Fruit fly (Drosophila melanogaster): ENCODE measurements around the gene AnxB11.

AnxB11 gene

DNA sequence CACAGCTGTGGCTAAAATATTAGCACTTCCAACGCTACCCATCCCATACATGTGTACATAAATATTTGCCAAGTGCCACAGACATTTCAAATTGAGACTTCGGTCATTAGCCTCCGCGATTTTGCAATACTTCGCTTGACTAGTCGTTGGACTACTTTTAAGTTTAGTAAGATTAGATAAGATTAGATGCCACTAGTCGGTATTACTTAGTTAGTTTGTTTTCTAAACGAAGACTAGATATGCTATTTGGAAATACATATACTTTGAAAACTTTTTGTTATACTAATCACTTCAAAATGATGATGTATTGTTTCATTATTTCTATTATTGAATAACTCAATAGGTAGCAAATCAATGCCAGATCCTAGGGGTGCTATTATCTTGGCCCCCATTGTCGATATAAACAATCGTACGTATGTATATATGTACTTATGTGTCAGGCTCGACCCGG lies 36.1 kb downstream of the AnxB11 start (continued):
- TF ChIP-seq ERR (GFP tag; optimal IDR thresholded peaks at IDR 0.05) (no peak), Rx (GFP tag; IDR thresholded peaks at IDR 0.05) (no peak), danr (GFP tag; IDR thresholded peaks at IDR 0.05) (no peak), sens (GFP tag) (peak; percentile 71), dm (GFP tag; optimal IDR thresholded peaks at IDR 0.05) (peak; percentile 3), stc (GFP tag; IDR thresholded peaks at IDR 0.05) (0 out of 2 replicates have a peak, but pooled peaks have one; percentile 15), Usf (GFP tag; optimal IDR thresholded peaks at IDR 0.05) (no peak), repo (GFP tag; optimal IDR thresholded peaks at IDR 0.05) (no peak), CG3163 (GFP tag; optimal IDR thresholded peaks at IDR 0.05) (no peak), CG11560 (tag; IDR thresholded peaks at IDR 0.05) (no peak), CG11093 (GFP tag; IDR thresholded peaks at IDR 0.05) (no peak), ac (GFP tag; optimal IDR thresholded peaks at IDR 0.05) (no peak), CG3838 (GFP tag; optimal IDR thresholded peaks at IDR 0.05) (no peak), pnt (GFP tag; optimal IDR thresholded peaks at IDR 0.05) (no peak), CG8944 (GFP tag; optimal IDR thresholded peaks at IDR 0.05) (no peak), tll (GFP tag; optimal IDR thresholded peaks at IDR 0.05) (no peak), mirr (GFP tag; optimal IDR thresholded peaks at IDR 0.05) (peak; percentile 38), Camta (GFP tag; optimal IDR thresholded peaks at IDR 0.05) (no peak), tup (GFP tag; optimal IDR thresholded peaks at IDR 0.05) (no peak), HLH4C (GFP tag; IDR thresholded peaks at IDR 0.05; ENCODE audit: partially characterized antibody) (no peak), lab (GFP tag; optimal IDR thresholded peaks at IDR 0.05) (peak; percentile 74), CG2875 (GFP tag; optimal IDR thresholded peaks at IDR 0.05) (peak; percentile 29), Optix (GFP tag; IDR thresholded peaks at IDR 0.05) (no peak), CG7372 (GFP tag; IDR thresholded peaks at IDR 0.05) (no peak), CG9727 (GFP tag; optimal IDR thresholded peaks at IDR 0.05) (peak; percentile 44), Bteb2 (GFP tag; optimal IDR thresholded peaks at IDR 0.05) (no peak), Sry-β (GFP tag; optimal IDR thresholded peaks at IDR 0.05) (no peak), CG12769 (tag; optimal IDR thresholded peaks at IDR 0.05) (no peak), fd96Cb (tag; optimal IDR thresholded peaks at IDR 0.05) (peak; percentile 2), CG1233 (GFP tag; optimal IDR thresholded peaks at IDR 0.05) (peak; percentile 25), D19B (GFP tag; optimal IDR thresholded peaks at IDR 0.05) (peak; percentile 13), fd102C (GFP tag; optimal IDR thresholded peaks at IDR 0.05) (no peak), CG31388 (GFP tag; optimal IDR thresholded peaks at IDR 0.05) (no peak), tx (GFP tag; optimal IDR thresholded peaks at IDR 0.05) (no peak), CG13296 (GFP tag; optimal IDR thresholded peaks at IDR 0.05) (peak; percentile 22), sqz (GFP tag; optimal IDR thresholded peaks at IDR 0.05) (no peak), CG17568 (GFP tag; optimal IDR thresholded peaks at IDR 0.05) (no peak), gcm2 (GFP tag; optimal IDR thresholded peaks at IDR 0.05) (no peak), HLH3B (GFP tag; IDR thresholded peaks at IDR 0.05) (no peak), fd64A (GFP tag; optimal IDR thresholded peaks at IDR 0.05) (no peak), PHDP (tag; optimal IDR thresholded peaks at IDR 0.05) (peak; percentile 24), sna (GFP tag; IDR thresholded peaks at IDR 0.05; ENCODE audit: partially characterized antibody) (no peak), MESR4 (GFP tag; optimal IDR thresholded peaks at IDR 0.05) (no peak), CG11723 (GFP tag; optimal IDR thresholded peaks at IDR 0.05) (peak; percentile 7), otp (GFP tag; IDR thresholded peaks at IDR 0.05) (no peak), pita (GFP tag; optimal IDR thresholded peaks at IDR 0.05) (no peak), B-H2 (GFP tag; optimal IDR thresholded peaks at IDR 0.05) (peak; percentile 18), CG12391 (tag; optimal IDR thresholded peaks at IDR 0.05) (peak; percentile 55), bigmax (GFP tag; optimal IDR thresholded peaks at IDR 0.05) (no peak), CG11695 (GFP tag; IDR thresholded peaks at IDR 0.05) (0 out of 3 replicates have a peak, but pooled peaks have one; percentile 31), Xrp1 (GFP tag; IDR thresholded peaks at IDR 0.05) (no peak; the same call in 1 of the 2 replicates)

Measured in whole organism, embryonic.